Worm (Caenorhabditis elegans) whole organism, L2 larva: Measurements from ENCODE around the gene gadr-2.

Experiments used
- C34F6.9 ChIP-seq: fragments of 150-350 bp; optimal IDR thresholded peaks from 2 replicates; lab custom pipeline; 2014; ENCODE audit warnings: missing biosample characterization, missing genetic modification characterization
- ama-1 ChIP-seq: fragments of 150-350 bp; optimal IDR thresholded peaks from 2 replicates; lab custom pipeline; 2018; ENCODE audit warnings: inconsistent platforms
- ceh-82 ChIP-seq: fragments of 150-350 bp; optimal IDR thresholded peaks from 2 replicates; lab custom pipeline; 2014; ENCODE audit warnings: missing biosample characterization, missing genetic modification characterization
- egl-27 ChIP-seq: sonication (generic microtip); optimal IDR thresholded peaks from 3 replicates; lab custom pipeline; 2017; ENCODE audit warnings: missing biosample characterization, missing genetic modification reagents, missing genetic modification characterization
- mdl-1 ChIP-seq, 2 experiments: fragments of 150-350 bp in 1 of 2; sonication (generic microtip) in 1 of 2; optimal IDR thresholded peaks; 2 replicates each; lab custom pipeline; 2017; ENCODE audit warnings: missing biosample characterization in 2 of 2, missing genetic modification characterization in 2 of 2
- nhr-11 ChIP-seq: fragments of 150-350 bp; optimal IDR thresholded peaks from 2 replicates; lab custom pipeline; 2014; ENCODE audit warnings: missing biosample characterization, missing genetic modification characterization
- nhr-77 ChIP-seq: fragments of 150-350 bp; optimal IDR thresholded peaks from 2 replicates; lab custom pipeline; 2014; ENCODE audit warnings: missing biosample characterization, missing genetic modification characterization
- sem-4 ChIP-seq: fragments of 150-350 bp; optimal IDR thresholded peaks from 2 replicates; lab custom pipeline; 2014; ENCODE audit warnings: missing biosample characterization, missing genetic modification reagents, missing genetic modification characterization
- skn-1 ChIP-seq: sonication (generic microtip); optimal IDR thresholded peaks from 2 replicates; lab custom pipeline; 2017; ENCODE audit warnings: missing biosample characterization, missing genetic modification characterization
- snpc-4 ChIP-seq: fragments of 150-350 bp; optimal IDR thresholded peaks from 2 replicates; lab custom pipeline; 2014; ENCODE audit warnings: missing biosample characterization, missing genetic modification characterization
- unc-39 ChIP-seq: fragments of 150-350 bp; optimal IDR thresholded peaks from 2 replicates; lab custom pipeline; 2014; ENCODE audit warnings: missing biosample characterization, missing genetic modification characterization
- zag-1 ChIP-seq: fragments of 150-350 bp; optimal IDR thresholded peaks from 2 replicates; lab custom pipeline; 2014; ENCODE audit warnings: missing biosample characterization, missing genetic modification characterization
- ztf-11 ChIP-seq: sonication (generic microtip); optimal IDR thresholded peaks from 2 replicates; lab custom pipeline; 2017; ENCODE audit warnings: missing biosample characterization, missing genetic modification characterization
- ztf-4 ChIP-seq: fragments of 150-350 bp; optimal IDR thresholded peaks from 2 replicates; lab custom pipeline; 2014; ENCODE audit warnings: missing biosample characterization, missing genetic modification characterization

DNA sequence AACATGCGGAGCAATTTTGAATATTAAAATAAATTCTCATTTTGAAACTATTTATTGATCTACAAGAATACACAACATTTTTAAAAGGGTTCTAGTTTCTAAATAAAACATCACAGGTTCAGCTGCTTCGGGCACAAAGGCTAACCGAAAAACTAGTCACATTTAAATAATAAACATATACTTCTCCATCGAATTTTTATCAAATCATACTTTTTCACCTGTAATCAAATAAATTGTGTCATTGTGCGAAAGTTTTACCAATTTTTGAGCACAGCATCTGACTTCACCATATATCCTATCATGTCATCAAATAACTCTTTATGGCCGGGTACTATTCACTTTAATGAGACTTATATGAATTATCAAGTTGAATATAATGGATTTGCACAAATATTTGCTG lies 5.4 kb upstream of the gadr-2 start, which contains the start of gene sru-6:
- no peak for TF ChIP-seq zag-1
- TF ChIP-seq ztf-4 (tag; lab: Kevin White, UChicago), result no peak
- TF ChIP-seq nhr-11, result no peak
- TF ChIP-seq ama-1, result no peak
- TF ChIP-seq ztf-11 (tag; lab: Kevin White, UChicago), result no peak
- no peak for TF ChIP-seq nhr-77
- no peak for TF ChIP-seq unc-39 (tag; lab: Kevin White, UChicago)
- no peak for TF ChIP-seq sem-4 (tag; lab: Kevin White, UChicago)
- no peak for TF ChIP-seq C34F6.9
- TF ChIP-seq snpc-4 (tag; lab: Kevin White, UChicago), result no peak
- no peak for TF ChIP-seq ceh-82 (tag; lab: Kevin White, UChicago)
- no peak for TF ChIP-seq egl-27 (tag; lab: Kevin White, UChicago)
- no peak for TF ChIP-seq mdl-1 (tag; optimal IDR thresholded peaks at IDR 0.05; lab: Kevin White, UChicago)
- no peak for TF ChIP-seq skn-1 (tag; lab: Kevin White, UChicago)
